Fruit fly (Drosophila melanogaster) whole organism, embryonic: ENCODE data around the gene Pgant7.

Source experiments
- CG1024 ChIP-seq: fragments of 200-800 bp; sonication (Bioruptor generic); IDR thresholded peaks from 2 replicates; pipeline ENCODE4 v1.3.6; 2022; ENCODE audit warnings: missing biosample characterization, missing genetic modification characterization
- CG12071 ChIP-seq: fragments of 200-800 bp; sonication (Bioruptor generic); optimal IDR thresholded peaks from 3 replicates; lab custom pipeline; 2018; ENCODE audit warnings: missing biosample characterization, mild to moderate bottlenecking, missing genetic modification characterization
- CG12299 ChIP-seq: fragments of 200-800 bp; sonication (Bioruptor generic); optimal IDR thresholded peaks from 2 replicates; lab custom pipeline; 2018; ENCODE audit warnings: missing biosample characterization, mild to moderate bottlenecking, missing genetic modification characterization
- CG1233 ChIP-seq: fragments of 200-800 bp; sonication (Bioruptor generic); optimal IDR thresholded peaks from 4 replicates; lab custom pipeline; 2018; ENCODE audit warnings: missing biosample characterization, mild to moderate bottlenecking, missing genetic modification characterization
- CG12391 ChIP-seq: fragments of 200-800 bp; sonication (Bioruptor generic); optimal IDR thresholded peaks from 3 replicates; lab custom pipeline; 2018; ENCODE audit warnings: missing biosample characterization, mild to moderate bottlenecking, missing genetic modification characterization, moderate library complexity
- CG12744 ChIP-seq: fragments of 200-800 bp; sonication (Bioruptor generic); optimal IDR thresholded peaks from 2 replicates; lab custom pipeline; 2016; ENCODE audit warnings: missing biosample characterization, missing genetic modification characterization
- CG13624 ChIP-seq: fragments of 200-800 bp; sonication (Bioruptor generic); optimal IDR thresholded peaks from 2 replicates; lab custom pipeline; 2016; ENCODE audit warnings: missing biosample characterization, missing genetic modification characterization
- CG13894 ChIP-seq: fragments of 200-800 bp; sonication (Bioruptor generic); optimal IDR thresholded peaks from 3 replicates; lab custom pipeline; 2018; ENCODE audit warnings: missing biosample characterization, mild to moderate bottlenecking, missing genetic modification characterization, moderate library complexity
- CG14441 ChIP-seq: fragments of 200-800 bp; sonication (Bioruptor generic); IDR thresholded peaks from 2 replicates; pipeline ENCODE4 v1.3.6; 2022; ENCODE audit warnings: missing biosample characterization, missing genetic modification characterization
- CG14667 ChIP-seq: fragments of 200-800 bp; sonication (Bioruptor generic); IDR thresholded peaks from 2 replicates; pipeline ENCODE4 v1.3.6; 2022; ENCODE audit warnings: missing biosample characterization, missing genetic modification characterization
- CG14860 ChIP-seq: fragments of 200-800 bp; sonication (Bioruptor generic); IDR thresholded peaks from 3 replicates; pipeline ENCODE4 v1.3.6; 2022; ENCODE audit warnings: missing biosample characterization, missing genetic modification characterization; ENCODE audit not compliant: partially characterized antibody
- CG18476 ChIP-seq: fragments of 200-800 bp; sonication (Bioruptor generic); optimal IDR thresholded peaks from 2 replicates; lab custom pipeline; 2016; ENCODE audit warnings: missing biosample characterization, mild to moderate bottlenecking, missing genetic modification characterization
- CG18599 ChIP-seq: fragments of 200-800 bp; sonication (Bioruptor generic); optimal IDR thresholded peaks from 3 replicates; lab custom pipeline; 2017; ENCODE audit warnings: missing biosample characterization, missing genetic modification characterization, mild to moderate bottlenecking, moderate library complexity, missing genetic modification reagents
- CG2129 ChIP-seq: fragments of 200-800 bp; sonication (Bioruptor generic); IDR thresholded peaks from 2 replicates; pipeline ENCODE4 v1.3.6; 2022; ENCODE audit warnings: missing biosample characterization, missing genetic modification characterization; ENCODE audit not compliant: partially characterized antibody
- CG2678 ChIP-seq: fragments of 200-800 bp; sonication (Bioruptor generic); optimal IDR thresholded peaks from 3 replicates; lab custom pipeline; 2019; ENCODE audit warnings: missing biosample characterization, mild to moderate bottlenecking, missing genetic modification characterization, moderate library complexity
- CG2875 ChIP-seq: fragments of 200-800 bp; sonication (Bioruptor generic); optimal IDR thresholded peaks from 2 replicates; lab custom pipeline; 2017; ENCODE audit warnings: missing biosample characterization, mild to moderate bottlenecking, missing genetic modification characterization, missing genetic modification reagents
- CG32532 ChIP-seq: fragments of 200-800 bp; sonication (Bioruptor generic); IDR thresholded peaks from 2 replicates; pipeline ENCODE4 v1.3.6; 2022; ENCODE audit warnings: missing biosample characterization, missing genetic modification characterization
- CG33213 ChIP-seq: fragments of 200-800 bp; sonication (Bioruptor generic); optimal IDR thresholded peaks from 3 replicates; lab custom pipeline; 2016; ENCODE audit warnings: missing biosample characterization, missing genetic modification characterization
- CG4820 ChIP-seq: fragments of 200-800 bp; sonication (Bioruptor generic); optimal IDR thresholded peaks from 3 replicates; lab custom pipeline; 2016; ENCODE audit warnings: missing biosample characterization, missing genetic modification characterization
- CG6254 ChIP-seq: fragments of 200-800 bp; sonication (Bioruptor generic); optimal IDR thresholded peaks from 3 replicates; lab custom pipeline; 2017; ENCODE audit warnings: mild to moderate bottlenecking, missing biosample characterization, missing genetic modification reagents, missing genetic modification characterization
- CG7928 ChIP-seq: fragments of 200-800 bp; sonication (Bioruptor generic); optimal IDR thresholded peaks from 2 replicates; lab custom pipeline; 2017; ENCODE audit warnings: missing biosample characterization, mild to moderate bottlenecking, missing genetic modification characterization
- CG9215 ChIP-seq: fragments of 200-800 bp; sonication (Bioruptor generic); IDR thresholded peaks from 2 replicates; pipeline ENCODE4 v1.3.6; 2022; ENCODE audit warnings: missing biosample characterization, missing genetic modification characterization
- Deaf1 ChIP-seq: fragments of 200-800 bp; optimal IDR thresholded peaks from 3 replicates; lab custom pipeline; 2019; ENCODE audit warnings: missing biosample characterization, mild to moderate bottlenecking, missing genetic modification characterization, moderate library complexity
- HLH4C ChIP-seq: fragments of 200-800 bp; sonication (Bioruptor generic); IDR thresholded peaks from 3 replicates; pipeline ENCODE4 v1.3.6; 2022; ENCODE audit warnings: missing biosample characterization, missing genetic modification characterization; ENCODE audit not compliant: partially characterized antibody
- MBD-R2 ChIP-seq: fragments of 200-800 bp; sonication (Bioruptor generic); IDR thresholded peaks from 2 replicates; pipeline ENCODE4 v1.3.6; 2022; ENCODE audit warnings: missing biosample characterization, missing genetic modification characterization
- MESR4 ChIP-seq: fragments of 200-800 bp; sonication (Bioruptor generic); optimal IDR thresholded peaks from 2 replicates; lab custom pipeline; 2018; ENCODE audit warnings: missing biosample characterization, mild to moderate bottlenecking, missing genetic modification characterization, moderate library complexity
- Xrp1 ChIP-seq: fragments of 200-800 bp; sonication (Bioruptor generic); IDR thresholded peaks from 2 replicates; pipeline ENCODE4 v1.3.6; 2022; ENCODE audit warnings: missing biosample characterization, missing genetic modification characterization
- bcd ChIP-seq: fragments of 200-800 bp; sonication (Bioruptor generic); optimal IDR thresholded peaks from 2 replicates; lab custom pipeline; 2017; ENCODE audit warnings: missing biosample characterization, mild to moderate bottlenecking, missing genetic modification characterization
- cas ChIP-seq: fragments of 200-800 bp; sonication (Bioruptor generic); IDR thresholded peaks from 2 replicates; pipeline ENCODE4 v1.3.6; 2022; ENCODE audit warnings: missing biosample characterization, missing genetic modification characterization
- caup ChIP-seq: fragments of 200-800 bp; sonication (Bioruptor generic); optimal IDR thresholded peaks from 3 replicates; lab custom pipeline; 2017; ENCODE audit warnings: missing biosample characterization, mild to moderate bottlenecking, missing genetic modification characterization, moderate library complexity; ENCODE audit not compliant: severe bottlenecking
- dysf ChIP-seq: fragments of 200-800 bp; sonication (Bioruptor generic); IDR thresholded peaks from 3 replicates; pipeline ENCODE4 v1.3.6; 2022; ENCODE audit warnings: missing biosample characterization, missing genetic modification characterization
- hkb ChIP-seq, 2 experiments: fragments of 200-800 bp in 1 of 2; fragments of >200 bp in 1 of 2; sonication (Bioruptor generic) in 1 of 2; IDR thresholded peaks in 1 of 2; optimal IDR thresholded peaks in 1 of 2; 2 replicates each; pipeline versions ENCODE4 v1.3.6 to Lab custom; 2017 to 2022; ENCODE audit warnings: missing biosample characterization in 1 of 2, missing genetic modification characterization in 1 of 2
- jing ChIP-seq: fragments of 200-800 bp; sonication (Bioruptor generic); optimal IDR thresholded peaks from 2 replicates; lab custom pipeline; 2018; ENCODE audit warnings: missing biosample characterization, mild to moderate bottlenecking, missing genetic modification characterization
- ken ChIP-seq: fragments of 200-800 bp; sonication (Bioruptor generic); IDR thresholded peaks from 3 replicates; pipeline ENCODE4 v1.3.6; 2022; ENCODE audit warnings: missing biosample characterization, missing genetic modification characterization
- ranshi ChIP-seq: fragments of 200-800 bp; sonication (Bioruptor generic); IDR thresholded peaks from 2 replicates; pipeline ENCODE4 v1.3.6; 2022; ENCODE audit warnings: missing biosample characterization, missing genetic modification characterization
- ro ChIP-seq: fragments of 200-800 bp; sonication (Bioruptor generic); IDR thresholded peaks from 2 replicates; pipeline ENCODE4 v1.3.6; 2022; ENCODE audit warnings: missing biosample characterization, missing genetic modification characterization
- scrt ChIP-seq: fragments of 200-800 bp; sonication (Bioruptor generic); optimal IDR thresholded peaks from 2 replicates; lab custom pipeline; 2018; ENCODE audit warnings: missing biosample characterization, mild to moderate bottlenecking, missing genetic modification characterization, moderate library complexity
- sd ChIP-seq: fragments of 200-800 bp; sonication (Bioruptor generic); optimal IDR thresholded peaks from 3 replicates; lab custom pipeline; 2018; ENCODE audit warnings: missing biosample characterization, mild to moderate bottlenecking, missing genetic modification characterization, moderate library complexity
- slbo ChIP-seq: fragments of 200-800 bp; sonication (Bioruptor generic); IDR thresholded peaks from 2 replicates; pipeline ENCODE4 v1.3.6; 2022; ENCODE audit warnings: missing biosample characterization, missing genetic modification characterization
- sna ChIP-seq: fragments of 200-800 bp; sonication (Bioruptor generic); IDR thresholded peaks from 2 replicates; pipeline ENCODE4 v1.3.6; 2022; ENCODE audit warnings: missing biosample characterization, missing genetic modification characterization; ENCODE audit not compliant: partially characterized antibody
- sug ChIP-seq: fragments of 200-800 bp; optimal IDR thresholded peaks from 2 replicates; lab custom pipeline; 2019; ENCODE audit warnings: missing biosample characterization, mild to moderate bottlenecking, missing genetic modification characterization, moderate library complexity
- ttk ChIP-seq: fragments of 200-800 bp; sonication (Bioruptor generic); IDR thresholded peaks from 2 replicates; pipeline ENCODE4 v2.1.2; 2022; ENCODE audit warnings: missing biosample characterization, missing genetic modification characterization

Gene Pgant7

dm6 chrX:18483261-18484218 lies 16.2 kb downstream of the Pgant7 start, which contains the start of gene Hayan (continued):
- TF ChIP-seq CG2875 (GFP tag; lab: Kevin White, UChicago) (no peak), bcd (GFP tag; lab: Kevin White, UChicago) (no peak), cas (GFP tag; lab: Robert Waterston, UW) (no peak)

DNA sequence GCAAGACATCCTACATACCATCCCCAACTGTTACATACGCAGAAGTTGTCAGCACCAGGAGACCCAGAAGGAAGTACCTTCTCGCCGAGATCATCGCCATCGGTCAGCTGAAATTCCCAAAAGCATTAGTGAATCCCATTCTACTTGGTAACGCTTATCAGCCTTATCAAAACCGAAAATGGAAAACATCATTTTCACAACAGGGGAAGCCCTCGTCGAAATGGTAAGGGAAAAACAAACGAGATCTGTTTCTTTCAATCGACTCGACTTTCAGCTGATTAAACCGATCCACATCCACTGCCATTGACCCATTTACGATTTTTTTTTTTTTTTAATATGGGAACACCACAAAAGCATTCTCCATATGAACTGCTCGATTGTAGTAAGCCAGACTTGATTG lies 17.2 kb downstream of the Pgant7 start:
- TF ChIP-seq slbo (GFP tag; lab: Robert Waterston, UW) (no peak), CG12299 (tag; lab: Kevin White, UChicago) (no peak), CG13894 (tag; lab: Kevin White, UChicago) (no peak), CG18599 (GFP tag; lab: Kevin White, UChicago) (no peak), CG1024 (GFP tag; lab: Robert Waterston, UW) (no peak), jing (no peak), MESR4 (GFP tag; lab: Kevin White, UChicago) (no peak)

dm6 chrX:18479307-18480134 lies 20.3 kb downstream of the Pgant7 start, which contains the start of gene CG32547:
Gene CG32547 (minus strand): TSS chrX:18479487.
- TF ChIP-seq CG2129 (GFP tag; lab: Robert Waterston, UW) (no peak), Deaf1 (tag; lab: Kevin White, UChicago) (peak; percentile 66), HLH4C (GFP tag; lab: Robert Waterston, UW) (no peak), dysf (GFP tag; lab: Robert Waterston, UW) (peak; percentile 33; the same call in 1 of the 3 replicates), CG7928 (GFP tag; lab: Kevin White, UChicago) (peak; percentile 90), CG32532 (peak; percentile 28; the same call in 1 of the 2 replicates), caup (GFP tag; lab: Kevin White, UChicago) (no peak), CG14860 (no peak), CG14667 (GFP tag; lab: Robert Waterston, UW) (no peak), hkb (optimal IDR thresholded peaks at IDR 0.05; lab: Kevin White, UChicago) (no peak), hkb (GFP tag; IDR thresholded peaks at IDR 0.05; lab: Robert Waterston, UW) (no peak), CG13624 (GFP tag; lab: Kevin White, UChicago) (no peak), CG2678 (tag; lab: Kevin White, UChicago) (peak; percentile 23), CG12391 (tag; lab: Kevin White, UChicago) (no peak), ranshi (no peak), sd (tag; lab: Kevin White, UChicago) (no peak), sug (no peak), CG4820 (GFP tag; lab: Kevin White, UChicago) (no peak), CG1233 (no peak), ro (GFP tag; lab: Robert Waterston, UW) (no peak), ttk (no peak), CG14441 (GFP tag; lab: Robert Waterston, UW) (0 out of 2 replicates have a peak, but pooled peaks have one; percentile 26), CG6254 (GFP tag; lab: Kevin White, UChicago) (no peak), scrt (GFP tag; lab: Kevin White, UChicago) (peak; percentile 36), CG12744 (GFP tag; lab: Kevin White, UChicago) (no peak), CG33213 (no peak), CG12071 (GFP tag; lab: Kevin White, UChicago) (peak; percentile 19), Xrp1 (GFP tag; lab: Robert Waterston, UW) (peak; percentile 36; the same call in 1 of the 2 replicates), ken (GFP tag; lab: Robert Waterston, UW) (no peak), sna (GFP tag; lab: Robert Waterston, UW) (no peak), CG18476 (GFP tag; lab: Kevin White, UChicago) (no peak), MBD-R2 (GFP tag; lab: Robert Waterston, UW) (peak; percentile 40), CG9215 (GFP tag; lab: Robert Waterston, UW) (peak; percentile 92)
